Worm (Caenorhabditis elegans) whole organism, L4 larva: ENCODE data around the gene srz-14.

Experiments used
- F26F4.8 ChIP-seq: fragments of 200-800 bp; sonication (Bioruptor generic); conservative IDR thresholded peaks from 2 replicates; pipeline ENCODE4 v1.3.6; 2022; ENCODE audit warnings: missing genetic modification characterization, missing compliant biosample characterization
- F49E8.2 ChIP-seq: sonication (generic microtip); optimal IDR thresholded peaks from 2 replicates; lab custom pipeline; 2016; ENCODE audit warnings: missing compliant biosample characterization, mild to moderate bottlenecking, missing genetic modification characterization, borderline replicate concordance
- R02D3.7 ChIP-seq: fragments of 150-350 bp; sonication (generic microtip); optimal IDR thresholded peaks from 3 replicates; lab custom pipeline; 2014; ENCODE audit warnings: missing biosample characterization, missing genetic modification characterization
- T26A8.4 ChIP-seq: fragments of 200-800 bp; sonication (Bioruptor generic); IDR thresholded peaks from 2 replicates; pipeline ENCODE4 v1.3.6; 2022; ENCODE audit warnings: missing genetic modification characterization, missing compliant biosample characterization
- Y105C5A.15 ChIP-seq: fragments of 200-800 bp; sonication (Bioruptor generic); IDR thresholded peaks from 2 replicates; pipeline ENCODE4 v1.3.6; 2022; ENCODE audit warnings: missing genetic modification characterization, missing compliant biosample characterization
- Y5F2A.4 ChIP-seq: fragments of 200-800 bp; sonication (Bioruptor generic); optimal IDR thresholded peaks from 2 replicates; lab custom pipeline; 2018; ENCODE audit warnings: mild to moderate bottlenecking, missing genetic modification characterization, missing compliant biosample characterization
- Y75B8A.6 ChIP-seq: fragments of 200-800 bp; sonication (Bioruptor generic); IDR thresholded peaks from 2 replicates; pipeline ENCODE4 v1.3.6; 2022; ENCODE audit warnings: missing genetic modification reagents, missing genetic modification characterization, missing compliant biosample characterization
- aly-2 ChIP-seq: sonication (generic microtip); optimal IDR thresholded peaks from 2 replicates; lab custom pipeline; 2018; ENCODE audit warnings: missing biosample characterization, missing genetic modification characterization
- ceh-44 ChIP-seq: fragments of 200-800 bp; sonication (Bioruptor generic); IDR thresholded peaks from 2 replicates; pipeline ENCODE4 v1.3.6; 2022; ENCODE audit warnings: missing genetic modification reagents, missing genetic modification characterization, missing compliant biosample characterization
- daf-12 ChIP-seq: fragments of 150-350 bp; optimal IDR thresholded peaks from 2 replicates; lab custom pipeline; 2014; ENCODE audit warnings: missing biosample characterization, missing genetic modification reagents, missing genetic modification characterization
- daf-16 ChIP-seq, 3 experiments: sonication (generic microtip); optimal IDR thresholded peaks; 2 replicates each; lab custom pipeline; 2016 to 2017; ENCODE audit warnings: missing genetic modification characterization in 3 of 3, missing genetic modification reagents in 3 of 3, mild to moderate bottlenecking in 2 of 3, missing compliant biosample characterization in 2 of 3, missing biosample characterization in 1 of 3, moderate library complexity in 1 of 3
- daf-19 ChIP-seq: fragments of 200-800 bp; sonication (Bioruptor generic); conservative IDR thresholded peaks from 2 replicates; pipeline ENCODE4 v1.3.6; 2022; ENCODE audit warnings: missing genetic modification characterization, missing compliant biosample characterization
- dmd-6 ChIP-seq: fragments of 200-800 bp; sonication (Bioruptor generic); IDR thresholded peaks from 2 replicates; pipeline ENCODE4 v1.3.6; 2022; ENCODE audit warnings: missing genetic modification reagents, missing genetic modification characterization, missing compliant biosample characterization
- dmd-9 ChIP-seq: fragments of 200-800 bp; sonication (Bioruptor generic); IDR thresholded peaks from 2 replicates; pipeline ENCODE4 v1.3.6; 2022; ENCODE audit warnings: missing genetic modification reagents, missing genetic modification characterization, missing compliant biosample characterization
- dpl-1 ChIP-seq: fragments of 150-350 bp; optimal IDR thresholded peaks from 2 replicates; lab custom pipeline; 2014; ENCODE audit warnings: missing biosample characterization, missing genetic modification reagents, missing genetic modification characterization
- egl-27 ChIP-seq: sonication (generic microtip); optimal IDR thresholded peaks from 3 replicates; lab custom pipeline; 2017; ENCODE audit warnings: missing biosample characterization, missing genetic modification reagents, missing genetic modification characterization
- fos-1 ChIP-seq: fragments of 150-350 bp; optimal IDR thresholded peaks from 2 replicates; lab custom pipeline; 2014; ENCODE audit warnings: missing biosample characterization, missing genetic modification characterization
- hif-1 ChIP-seq, 2 experiments: sonication (generic microtip); optimal IDR thresholded peaks; 2 replicates each; lab custom pipeline; 2016 to 2017; ENCODE audit warnings: missing compliant biosample characterization in 2 of 2, missing genetic modification characterization in 2 of 2, missing genetic modification reagents in 2 of 2, missing genotype in 2 of 2, mild to moderate bottlenecking in 1 of 2
- hlh-11 ChIP-seq: fragments of 200-800 bp; sonication (Bioruptor generic); optimal IDR thresholded peaks from 2 replicates; lab custom pipeline; 2018; ENCODE audit warnings: mild to moderate bottlenecking, missing genetic modification characterization, missing compliant biosample characterization
- hlh-30 ChIP-seq: sonication (generic microtip); optimal IDR thresholded peaks from 2 replicates; lab custom pipeline; 2017; ENCODE audit warnings: antibody characterized with exemption, mild to moderate bottlenecking, missing genetic modification characterization, missing compliant biosample characterization; ENCODE audit not compliant: insufficient read depth
- jun-1 ChIP-seq: fragments of 150-350 bp; optimal IDR thresholded peaks from 2 replicates; lab custom pipeline; 2014; ENCODE audit warnings: missing biosample characterization, missing genetic modification reagents, missing genetic modification characterization
- lim-7 ChIP-seq: fragments of 200-800 bp; sonication (Bioruptor generic); IDR thresholded peaks from 2 replicates; pipeline ENCODE4 v1.3.6; 2022; ENCODE audit warnings: missing genetic modification characterization, missing compliant biosample characterization
- lin-1 ChIP-seq: fragments of 200-800 bp; sonication (Bioruptor generic); IDR thresholded peaks from 2 replicates; pipeline ENCODE4 v1.3.6; 2022; ENCODE audit warnings: missing genetic modification reagents, missing genetic modification characterization, missing compliant biosample characterization
- lin-29 ChIP-seq: fragments of 200-800 bp; sonication (Bioruptor generic); IDR thresholded peaks from 2 replicates; pipeline ENCODE4 v1.3.6; 2022; ENCODE audit warnings: missing genetic modification reagents, missing genetic modification characterization, missing compliant biosample characterization
- madf-5 ChIP-seq, 2 experiments: fragments of 200-800 bp; sonication (Bioruptor generic); IDR thresholded peaks; 2 replicates each; pipeline ENCODE4 v1.3.6; 2022; ENCODE audit warnings: missing compliant biosample characterization in 2 of 2, missing genetic modification characterization in 2 of 2
- mdt-29 ChIP-seq: fragments of 200-800 bp; sonication (Bioruptor generic); IDR thresholded peaks from 2 replicates; pipeline ENCODE4 v1.3.6; 2022; ENCODE audit warnings: missing genetic modification reagents, missing genetic modification characterization, missing compliant biosample characterization
- mep-1 ChIP-seq: fragments of 150-350 bp; sonication (generic microtip); optimal IDR thresholded peaks from 3 replicates; lab custom pipeline; 2014; ENCODE audit warnings: missing biosample characterization, missing genetic modification characterization
- mxl-2 ChIP-seq: fragments of 200-800 bp; sonication (Bioruptor generic); conservative IDR thresholded peaks from 2 replicates; pipeline ENCODE4 v1.3.6; 2022; ENCODE audit warnings: missing genetic modification reagents, missing genetic modification characterization, missing compliant biosample characterization
- nhr-102 ChIP-seq: sonication (generic microtip); optimal IDR thresholded peaks from 2 replicates; lab custom pipeline; 2016; ENCODE audit warnings: mild to moderate bottlenecking, missing genetic modification characterization, moderate library complexity, missing compliant biosample characterization
- nhr-41 ChIP-seq: fragments of 200-800 bp; sonication (Bioruptor generic); IDR thresholded peaks from 2 replicates; pipeline ENCODE4 v1.3.6; 2022; ENCODE audit warnings: missing genetic modification reagents, missing genetic modification characterization, missing compliant biosample characterization
- nhr-42 ChIP-seq: fragments of 200-800 bp; sonication (Bioruptor generic); IDR thresholded peaks from 2 replicates; pipeline ENCODE4 v1.3.6; 2022; ENCODE audit warnings: missing genetic modification characterization, missing compliant biosample characterization
- nhr-48 ChIP-seq: sonication (generic microtip); optimal IDR thresholded peaks from 2 replicates; lab custom pipeline; 2016; ENCODE audit warnings: mild to moderate bottlenecking, missing genetic modification characterization, missing compliant biosample characterization
- pha-4 ChIP-seq, 2 experiments: fragments of 150-350 bp in 1 of 2; fragments of 200-800 bp in 1 of 2; sonication (Bioruptor generic) in 1 of 2; IDR thresholded peaks in 1 of 2; optimal IDR thresholded peaks in 1 of 2; 2 replicates each; pipeline versions ENCODE4 v1.3.6 to Lab custom; 2014 to 2022; ENCODE audit warnings: missing genetic modification characterization in 2 of 2, missing genetic modification reagents in 2 of 2, missing biosample characterization in 1 of 2, missing compliant biosample characterization in 1 of 2
- rbr-2 ChIP-seq: sonication (generic microtip); optimal IDR thresholded peaks from 2 replicates; lab custom pipeline; 2016; ENCODE audit warnings: missing genotype, missing genetic modification characterization, missing compliant biosample characterization
- spr-1 ChIP-seq: sonication (generic microtip); optimal IDR thresholded peaks from 2 replicates; lab custom pipeline; 2016; ENCODE audit warnings: mild to moderate bottlenecking, missing genetic modification characterization, missing compliant biosample characterization
- spr-3 ChIP-seq: fragments of 200-800 bp; sonication (Bioruptor generic); optimal IDR thresholded peaks from 2 replicates; lab custom pipeline; 2018; ENCODE audit warnings: mild to moderate bottlenecking, missing genetic modification characterization, missing compliant biosample characterization
- tra-1 ChIP-seq: fragments of 200-800 bp; sonication (Bioruptor generic); IDR thresholded peaks from 2 replicates; pipeline ENCODE4 v1.3.6; 2022; ENCODE audit warnings: missing genetic modification reagents, missing genetic modification characterization, missing compliant biosample characterization
- zfp-3 ChIP-seq: fragments of 200-800 bp; sonication (Bioruptor generic); conservative IDR thresholded peaks from 2 replicates; pipeline ENCODE4 v1.3.6; 2022; ENCODE audit warnings: missing genetic modification reagents, missing genetic modification characterization, missing compliant biosample characterization

The srz-14 gene

ce11 chrV:16225524-16226116, 42.2 kb downstream of the srz-14 start (continued):
- no peak for TF ChIP-seq Y5F2A.4 (GFP tag; lab: Kevin White, UChicago)
- TF ChIP-seq spr-1 (tag; lab: Kevin White, UChicago), result no peak
- peak; percentile 14 for TF ChIP-seq hlh-11 (tag; lab: Kevin White, UChicago)
- TF ChIP-seq hlh-30, result no peak
- TF ChIP-seq zfp-3 (GFP tag; lab: Robert Waterston, UW), result no peak
- no peak for TF ChIP-seq nhr-42 (GFP tag; lab: Robert Waterston, UW)
- TF ChIP-seq daf-19, result no peak
- no peak for TF ChIP-seq T26A8.4
- TF ChIP-seq lin-1, result no peak
- no peak for TF ChIP-seq spr-3 (GFP tag; lab: Kevin White, UChicago)
- TF ChIP-seq Y105C5A.15 (GFP tag; lab: Robert Waterston, UW), result no peak
- TF ChIP-seq tra-1 (GFP tag; lab: Robert Waterston, UW), result peak; percentile 42; the same call in 1 of the 2 replicates
- TF ChIP-seq nhr-41 (GFP tag; lab: Robert Waterston, UW), result no peak
- no peak for TF ChIP-seq dpl-1
- TF ChIP-seq F49E8.2, result peak; percentile 81
- peak; percentile 14 for TF ChIP-seq nhr-102 (tag; lab: Kevin White, UChicago)
- TF ChIP-seq aly-2 (tag; lab: Kevin White, UChicago), result no peak
- no peak for TF ChIP-seq mep-1
- no peak for TF ChIP-seq daf-12 (tag; lab: Kevin White, UChicago)
- TF ChIP-seq jun-1 (tag; lab: Kevin White, UChicago), result no peak
- TF ChIP-seq nhr-48 (tag; lab: Kevin White, UChicago), result peak; percentile 35
- peak; percentile 85 for TF ChIP-seq ceh-44 (GFP tag; lab: Robert Waterston, UW)
- no peak for TF ChIP-seq hif-1 (tag; optimal IDR thresholded peaks at IDR 0.05; lab: Kevin White, UChicago)
- TF ChIP-seq rbr-2 (tag; lab: Kevin White, UChicago), result no peak
- TF ChIP-seq daf-16 (GFP tag; optimal IDR thresholded peaks at IDR 0.05; lab: Kevin White, UChicago), result peak in 1 of 2 experiments; percentile 31
- no peak for TF ChIP-seq daf-16 (tag; optimal IDR thresholded peaks at IDR 0.05; lab: Kevin White, UChicago)
- TF ChIP-seq pha-4 (GFP tag; IDR thresholded peaks at IDR 0.05; lab: Robert Waterston, UW), result 0 out of 2 replicates have a peak, but pooled peaks have one; percentile 10
- TF ChIP-seq pha-4 (tag; optimal IDR thresholded peaks at IDR 0.05; lab: Kevin White, UChicago), result no peak
- 0 out of 2 replicates have a peak, but pooled peaks have one; percentile 25 for TF ChIP-seq mdt-29 (GFP tag; lab: Robert Waterston, UW)
- TF ChIP-seq madf-5 (GFP tag; IDR thresholded peaks at IDR 0.05; lab: Robert Waterston, UW), result no peak
- no peak for TF ChIP-seq mxl-2 (GFP tag; lab: Robert Waterston, UW)
- no peak for TF ChIP-seq fos-1 (tag; lab: Kevin White, UChicago)
- TF ChIP-seq F26F4.8 (GFP tag; lab: Robert Waterston, UW), result no peak
- TF ChIP-seq egl-27, result no peak
- peak; percentile 42; the same call in 1 of the 2 replicates for TF ChIP-seq dmd-6 (GFP tag; lab: Robert Waterston, UW)
- no peak for TF ChIP-seq lin-29 (GFP tag; lab: Robert Waterston, UW)
- TF ChIP-seq dmd-9 (GFP tag; lab: Robert Waterston, UW), result no peak
- 0 out of 2 replicates have a peak, but pooled peaks have one; percentile 17 for TF ChIP-seq Y75B8A.6
- no peak for TF ChIP-seq R02D3.7

ce11 chrV:16226581-16226980, 43.1 kb downstream of the srz-14 start, which contains the start of gene F11A5.13:
Gene F11A5.13, minus strand, starts transcription at chrV:16226681.
- no peak for TF ChIP-seq lim-7 (GFP tag; lab: Robert Waterston, UW)
- no peak for TF ChIP-seq Y105C5A.15 (GFP tag; lab: Robert Waterston, UW)
- no peak for TF ChIP-seq lin-29 (GFP tag; lab: Robert Waterston, UW)
